Fruit fly (Drosophila melanogaster) whole organism, prepupa: Measurements from ENCODE around the gene CG13113.

Source experiments
- CG11294 ChIP-seq: fragments of 200-800 bp; sonication (Bioruptor generic); IDR thresholded peaks from 2 replicates; pipeline ENCODE4 v1.3.6; 2022; ENCODE audit warnings: missing biosample characterization, missing genetic modification characterization
- CG16779 ChIP-seq: fragments of 200-800 bp; sonication (Bioruptor generic); optimal IDR thresholded peaks from 3 replicates; lab custom pipeline; 2017; ENCODE audit warnings: missing biosample characterization, mild to moderate bottlenecking, missing genetic modification characterization
- CG31627 ChIP-seq: fragments of 200-800 bp; sonication (Bioruptor generic); optimal IDR thresholded peaks from 3 replicates; lab custom pipeline; 2016; ENCODE audit warnings: missing biosample characterization, missing genetic modification characterization
- CG8119 ChIP-seq: fragments of 200-800 bp; sonication (Bioruptor generic); IDR thresholded peaks from 3 replicates; pipeline ENCODE4 v1.3.6; 2022; ENCODE audit warnings: missing biosample characterization, missing genetic modification characterization
- Sox15 ChIP-seq: fragments of 200-800 bp; sonication (Bioruptor generic); optimal IDR thresholded peaks from 3 replicates; lab custom pipeline; 2016; ENCODE audit warnings: missing biosample characterization, missing genetic modification characterization
- salr ChIP-seq, 2 experiments: fragments of 200-800 bp; sonication (Bioruptor generic); optimal IDR thresholded peaks; 3 replicates each; lab custom pipeline; 2016 to 2018; ENCODE audit warnings: missing biosample characterization in 2 of 2, missing genetic modification characterization in 2 of 2, mild to moderate bottlenecking in 1 of 2
- topi ChIP-seq: fragments of 200-800 bp; sonication (Bioruptor generic); optimal IDR thresholded peaks from 3 replicates; lab custom pipeline; 2016; ENCODE audit warnings: missing biosample characterization, missing genetic modification characterization

DNA sequence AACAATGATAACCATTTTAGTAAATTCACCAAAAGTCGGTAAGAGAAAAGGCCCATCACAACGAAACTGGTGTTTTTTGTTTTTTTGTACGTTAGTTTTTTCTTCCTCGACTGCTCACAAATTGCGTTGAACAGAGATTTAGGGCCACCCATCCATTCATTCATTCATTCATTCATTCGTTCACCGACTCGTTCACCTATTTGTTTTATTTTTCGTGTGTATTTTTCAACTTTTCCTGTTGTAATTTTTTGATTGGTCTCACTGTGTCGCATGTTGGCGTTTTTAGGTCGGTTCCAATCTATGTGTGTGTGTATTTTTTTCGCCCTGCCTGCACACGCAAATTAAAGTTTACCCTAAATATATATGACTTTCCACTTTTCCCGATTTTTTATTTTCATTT, 19.1 kb upstream of the CG13113 start:
- no peak for TF ChIP-seq CG11294 (GFP tag; lab: Robert Waterston, UW)
- no peak for TF ChIP-seq CG8119 (GFP tag; lab: Robert Waterston, UW)
- TF ChIP-seq CG31627 (GFP tag; lab: Kevin White, UChicago), result no peak
- TF ChIP-seq CG16779, result no peak
- no peak for TF ChIP-seq salr (GFP tag; optimal IDR thresholded peaks at IDR 0.05; lab: Kevin White, UChicago)
- no peak for TF ChIP-seq topi (GFP tag; lab: Kevin White, UChicago)
- no peak for TF ChIP-seq Sox15 (GFP tag; lab: Kevin White, UChicago)
